Worm (Caenorhabditis elegans) whole organism, L4 larva: ENCODE data around the gene F46F5.11.
A peak's percentile ranks its signal among the peaks of the same experiment; 100 is the strongest.
"Not testable (repeated sequence)": the region's sequence is repeated elsewhere in the genome, so short reads cannot be mapped to it uniquely, and the experiment has no call there.

Experiments
- D1046.2 ChIP-seq: fragments of 200-800 bp; sonication (Bioruptor generic); IDR thresholded peaks from 2 replicates; pipeline ENCODE4 v1.3.6; 2022; ENCODE audit warnings: missing genetic modification characterization, missing compliant biosample characterization
- F26F4.8 ChIP-seq: fragments of 200-800 bp; sonication (Bioruptor generic); conservative IDR thresholded peaks from 2 replicates; pipeline ENCODE4 v1.3.6; 2022; ENCODE audit warnings: missing genetic modification characterization, missing compliant biosample characterization
- F49E8.2 ChIP-seq: sonication (generic microtip); optimal IDR thresholded peaks from 2 replicates; lab custom pipeline; 2016; ENCODE audit warnings: missing compliant biosample characterization, mild to moderate bottlenecking, missing genetic modification characterization, borderline replicate concordance
- Y105C5A.15 ChIP-seq: fragments of 200-800 bp; sonication (Bioruptor generic); IDR thresholded peaks from 2 replicates; pipeline ENCODE4 v1.3.6; 2022; ENCODE audit warnings: missing genetic modification characterization, missing compliant biosample characterization
- Y5F2A.4 ChIP-seq: fragments of 200-800 bp; sonication (Bioruptor generic); optimal IDR thresholded peaks from 2 replicates; lab custom pipeline; 2018; ENCODE audit warnings: mild to moderate bottlenecking, missing genetic modification characterization, missing compliant biosample characterization
- Y75B8A.6 ChIP-seq: fragments of 200-800 bp; sonication (Bioruptor generic); IDR thresholded peaks from 2 replicates; pipeline ENCODE4 v1.3.6; 2022; ENCODE audit warnings: missing genetic modification reagents, missing genetic modification characterization, missing compliant biosample characterization
- ZK546.5 ChIP-seq, 2 experiments: sonication (generic microtip); optimal IDR thresholded peaks; 2 replicates each; lab custom pipeline; 2017; ENCODE audit warnings: missing biosample characterization in 2 of 2, missing genetic modification characterization in 2 of 2
- aha-1 ChIP-seq: fragments of 150-350 bp; peaks from one replicate; lab custom pipeline; 2014; ENCODE audit warnings: missing biosample characterization, missing genetic modification characterization
- arid-1 ChIP-seq: fragments of 200-800 bp; sonication (Bioruptor generic); conservative IDR thresholded peaks from 2 replicates; pipeline ENCODE4 v1.3.6; 2022; ENCODE audit warnings: missing genetic modification reagents, missing genetic modification characterization, missing compliant biosample characterization
- ceh-28 ChIP-seq: fragments of 150-350 bp; optimal IDR thresholded peaks from 2 replicates; lab custom pipeline; 2014; ENCODE audit warnings: missing biosample characterization, missing genetic modification reagents, missing genetic modification characterization
- daf-12 ChIP-seq: fragments of 150-350 bp; optimal IDR thresholded peaks from 2 replicates; lab custom pipeline; 2014; ENCODE audit warnings: missing biosample characterization, missing genetic modification reagents, missing genetic modification characterization
- daf-19 ChIP-seq: fragments of 200-800 bp; sonication (Bioruptor generic); conservative IDR thresholded peaks from 2 replicates; pipeline ENCODE4 v1.3.6; 2022; ENCODE audit warnings: missing genetic modification characterization, missing compliant biosample characterization
- fos-1 ChIP-seq: fragments of 150-350 bp; optimal IDR thresholded peaks from 2 replicates; lab custom pipeline; 2014; ENCODE audit warnings: missing biosample characterization, missing genetic modification characterization
- jun-1 ChIP-seq: fragments of 150-350 bp; optimal IDR thresholded peaks from 2 replicates; lab custom pipeline; 2014; ENCODE audit warnings: missing biosample characterization, missing genetic modification reagents, missing genetic modification characterization
- lim-7 ChIP-seq: fragments of 200-800 bp; sonication (Bioruptor generic); IDR thresholded peaks from 2 replicates; pipeline ENCODE4 v1.3.6; 2022; ENCODE audit warnings: missing genetic modification characterization, missing compliant biosample characterization
- lin-1 ChIP-seq: fragments of 200-800 bp; sonication (Bioruptor generic); IDR thresholded peaks from 2 replicates; pipeline ENCODE4 v1.3.6; 2022; ENCODE audit warnings: missing genetic modification reagents, missing genetic modification characterization, missing compliant biosample characterization
- lin-15B ChIP-seq: fragments of 150-350 bp; sonication (generic microtip); optimal IDR thresholded peaks from 3 replicates; lab custom pipeline; 2014; ENCODE audit warnings: missing biosample characterization, missing genetic modification characterization
- lin-38 ChIP-seq: fragments of 200-800 bp; sonication (Bioruptor generic); IDR thresholded peaks from 2 replicates; pipeline ENCODE4 v1.3.6; 2022; ENCODE audit warnings: missing genetic modification reagents, missing genetic modification characterization, missing compliant biosample characterization
- madf-5 ChIP-seq, 2 experiments: fragments of 200-800 bp; sonication (Bioruptor generic); IDR thresholded peaks; 2 replicates each; pipeline ENCODE4 v1.3.6; 2022; ENCODE audit warnings: missing compliant biosample characterization in 2 of 2, missing genetic modification characterization in 2 of 2
- madf-9 ChIP-seq: fragments of 200-800 bp; sonication (Bioruptor generic); conservative IDR thresholded peaks from 2 replicates; pipeline ENCODE4 v1.3.6; 2022; ENCODE audit warnings: missing genetic modification reagents, missing genetic modification characterization, missing compliant biosample characterization
- mdl-1 ChIP-seq, 2 experiments: fragments of 150-350 bp in 1 of 2; sonication (generic microtip) in 1 of 2; optimal IDR thresholded peaks; 2 replicates each; lab custom pipeline; 2014 to 2017; ENCODE audit warnings: missing biosample characterization in 2 of 2, missing genetic modification characterization in 2 of 2
- nhr-111 ChIP-seq: fragments of 200-800 bp; sonication (Bioruptor generic); optimal IDR thresholded peaks from 2 replicates; lab custom pipeline; 2018; ENCODE audit warnings: mild to moderate bottlenecking, missing genetic modification characterization, missing compliant biosample characterization
- nhr-237 ChIP-seq: sonication (generic microtip); optimal IDR thresholded peaks from 2 replicates; lab custom pipeline; 2017; ENCODE audit warnings: missing biosample characterization, missing genetic modification characterization
- nhr-48 ChIP-seq: sonication (generic microtip); optimal IDR thresholded peaks from 2 replicates; lab custom pipeline; 2016; ENCODE audit warnings: mild to moderate bottlenecking, missing genetic modification characterization, missing compliant biosample characterization
- nhr-6 ChIP-seq: fragments of 150-350 bp; optimal IDR thresholded peaks from 2 replicates; lab custom pipeline; 2014; ENCODE audit warnings: missing biosample characterization, missing genetic modification characterization
- php-3 ChIP-seq: fragments of 200-800 bp; sonication (Bioruptor generic); IDR thresholded peaks from 2 replicates; pipeline ENCODE4 v1.3.6; 2022; ENCODE audit warnings: missing genetic modification reagents, missing genetic modification characterization, missing compliant biosample characterization
- rbr-2 ChIP-seq: sonication (generic microtip); optimal IDR thresholded peaks from 2 replicates; lab custom pipeline; 2016; ENCODE audit warnings: missing genotype, missing genetic modification characterization, missing compliant biosample characterization
- sdz-12 ChIP-seq: fragments of 200-800 bp; sonication (Bioruptor generic); optimal IDR thresholded peaks from 2 replicates; lab custom pipeline; 2018; ENCODE audit warnings: mild to moderate bottlenecking, missing genetic modification characterization, missing compliant biosample characterization
- skn-1 ChIP-seq: fragments of 150-350 bp; optimal IDR thresholded peaks from 2 replicates; lab custom pipeline; 2014; ENCODE audit warnings: missing biosample characterization, missing genetic modification characterization
- tag-97 ChIP-seq: fragments of 200-800 bp; sonication (Bioruptor generic); IDR thresholded peaks from 2 replicates; pipeline ENCODE4 v1.3.6; 2022; ENCODE audit warnings: missing genetic modification characterization, missing compliant biosample characterization
- tra-1 ChIP-seq: fragments of 200-800 bp; sonication (Bioruptor generic); IDR thresholded peaks from 2 replicates; pipeline ENCODE4 v1.3.6; 2022; ENCODE audit warnings: missing genetic modification reagents, missing genetic modification characterization, missing compliant biosample characterization
- unc-130 ChIP-seq: sonication (generic microtip); optimal IDR thresholded peaks from 2 replicates; lab custom pipeline; 2016; ENCODE audit warnings: missing genetic modification reagents, missing genetic modification characterization, missing compliant biosample characterization
- unc-39 ChIP-seq: sonication (generic microtip); optimal IDR thresholded peaks from 2 replicates; lab custom pipeline; 2017; ENCODE audit warnings: missing biosample characterization, missing genetic modification characterization
- vab-7 ChIP-seq: fragments of 200-800 bp; sonication (Bioruptor generic); IDR thresholded peaks from 2 replicates; pipeline ENCODE4 v1.3.6; 2022; ENCODE audit warnings: missing genetic modification reagents, missing genetic modification characterization, missing compliant biosample characterization
- zag-1 ChIP-seq: fragments of 150-350 bp; optimal IDR thresholded peaks from 2 replicates; lab custom pipeline; 2014; ENCODE audit warnings: missing biosample characterization, missing genetic modification characterization

F46F5.11 gene

ce11 chrII:822730-823129 lies 14.2 kb downstream of the F46F5.11 start, which contains the start of gene msrp-4:
Gene msrp-4 (minus strand): TSS chrII:822830.
- not testable (repeated sequence) for TF ChIP-seq unc-39 (tag; lab: Kevin White, UChicago); ceh-28 (tag; lab: Kevin White, UChicago); tag-97 (GFP tag; lab: Robert Waterston, UW)
- TF ChIP-seq, all 104 proteins: peak for 0; not testable (repeated sequence) for 104

- TF ChIP-seq ZK546.5 (tag; optimal IDR thresholded peaks at IDR 0.05; lab: Kevin White, UChicago) = no peak
- TF ChIP-seq vab-7 (GFP tag; lab: Robert Waterston, UW) = no peak
- no peak for TF ChIP-seq zag-1
- no peak for TF ChIP-seq nhr-237 (tag; lab: Kevin White, UChicago)
- no peak for TF ChIP-seq daf-19
- TF ChIP-seq sdz-12 (GFP tag; lab: Kevin White, UChicago) = no peak
- TF ChIP-seq tra-1 (GFP tag; lab: Robert Waterston, UW) = no peak
- no peak for TF ChIP-seq lin-1
- no peak for TF ChIP-seq lin-38 (GFP tag; lab: Robert Waterston, UW)
- no peak for TF ChIP-seq F49E8.2 (tag; lab: Kevin White, UChicago)
- no peak for TF ChIP-seq ceh-28 (tag; lab: Kevin White, UChicago)
Observed at ce11 chrII:823529-823928, 15.0 kb downstream of the F46F5.11 start, which contains the start of gene F46F5.10. Gene F46F5.10 (plus strand): TSS chrII:823829.

ce11 chrII:825521-825920 lies 17.0 kb downstream of the F46F5.11 start, which contains the start of gene F28A10.1:
Gene F28A10.1 (plus strand): TSS chrII:825821.
- TF ChIP-seq nhr-111 (GFP tag; lab: Kevin White, UChicago) (no peak), aha-1 (peak; percentile 8), jun-1 (tag; lab: Kevin White, UChicago) (no peak)

ce11 chrII:838414-838813 lies 29.9 kb downstream of the F46F5.11 start, which contains the start of gene F28A10.8:
Gene F28A10.8 (minus strand): TSS chrII:838514.
- TF ChIP-seq Y75B8A.6 (GFP tag; lab: Robert Waterston, UW) (no peak), fos-1 (no peak), nhr-48 (tag; lab: Kevin White, UChicago) (no peak), unc-130 (GFP tag; lab: Kevin White, UChicago) (no peak), F49E8.2 (tag; lab: Kevin White, UChicago) (no peak), madf-9 (GFP tag; lab: Robert Waterston, UW) (no peak), mdl-1 (tag; optimal IDR thresholded peaks at IDR 0.05; lab: Kevin White, UChicago) (no peak), arid-1 (GFP tag; lab: Robert Waterston, UW) (no peak), daf-12 (tag; lab: Kevin White, UChicago) (no peak), F26F4.8 (GFP tag; lab: Robert Waterston, UW) (no peak), jun-1 (tag; lab: Kevin White, UChicago) (no peak), nhr-6 (tag; lab: Kevin White, UChicago) (no peak), php-3 (no peak), sdz-12 (GFP tag; lab: Kevin White, UChicago) (no peak), madf-5 (GFP tag; IDR thresholded peaks at IDR 0.05; lab: Robert Waterston, UW) (no peak), D1046.2 (GFP tag; lab: Robert Waterston, UW) (no peak), Y5F2A.4 (GFP tag; lab: Kevin White, UChicago) (no peak), lim-7 (GFP tag; lab: Robert Waterston, UW) (no peak), rbr-2 (tag; lab: Kevin White, UChicago) (no peak), lin-15B (tag; lab: Kevin White, UChicago) (no peak)
- TF ChIP-seq, all 104 proteins: peak for 0

ce11 chrII:840131-840530 lies 31.6 kb downstream of the F46F5.11 start, which contains the start of gene clc-33:
Gene clc-33 (plus strand): TSS chrII:840431.
- TF ChIP-seq skn-1 (tag; lab: Kevin White, UChicago) (no peak), zag-1 (no peak), daf-19 (no peak), Y105C5A.15 (GFP tag; lab: Robert Waterston, UW) (no peak)
